Fruit fly (Drosophila melanogaster): Measurements from ENCODE around the gene CG31404.

DNA sequence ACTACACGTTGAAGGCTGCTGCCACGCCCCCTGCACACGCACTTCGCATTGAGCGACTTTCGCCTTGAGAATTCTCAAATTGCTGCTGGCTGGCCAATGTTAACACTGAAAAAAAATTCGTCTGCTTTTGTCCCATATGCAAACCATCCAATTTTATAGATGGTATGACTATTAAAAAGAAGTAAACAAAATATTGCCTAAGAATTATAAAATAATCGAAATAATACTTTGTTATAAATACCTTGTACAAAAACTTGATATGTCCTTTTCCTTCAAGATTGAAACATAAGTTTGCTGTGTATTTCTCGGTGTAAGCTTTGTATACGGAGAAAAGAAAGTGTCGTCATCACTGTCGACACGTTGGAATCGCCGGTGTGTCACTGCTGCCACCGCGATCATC is 12.9 kb downstream of the CG31404 start:
- TF ChIP-seq tj (GFP tag; optimal IDR thresholded peaks at IDR 0.05) (no peak), toe (GFP tag; optimal IDR thresholded peaks at IDR 0.05) (no peak), Hr96 (GFP tag; optimal IDR thresholded peaks at IDR 0.05) (no peak), CG7101 (tag; optimal IDR thresholded peaks at IDR 0.05) (no peak)

Data from whole organism, adult.